Fruit fly (Drosophila melanogaster) whole organism, embryonic: ENCODE measurements around the gene Nup107.

Source experiments
- Atf6 ChIP-seq: fragments of 200-800 bp; sonication (Bioruptor generic); IDR thresholded peaks from 2 replicates; pipeline ENCODE4 v1.3.6; 2022; ENCODE audit warnings: missing biosample characterization, missing genetic modification characterization
- B-H2 ChIP-seq: fragments of 200-800 bp; sonication (Bioruptor generic); optimal IDR thresholded peaks from 2 replicates; lab custom pipeline; 2018; ENCODE audit warnings: missing biosample characterization, mild to moderate bottlenecking, missing genetic modification characterization
- Bdp1 ChIP-seq: fragments of 200-800 bp; sonication (Bioruptor generic); optimal IDR thresholded peaks from 3 replicates; lab custom pipeline; 2016; ENCODE audit warnings: missing biosample characterization, missing genetic modification characterization
- Bteb2 ChIP-seq: fragments of 200-800 bp; sonication (Bioruptor generic); optimal IDR thresholded peaks from 2 replicates; lab custom pipeline; 2016; ENCODE audit warnings: missing biosample characterization, missing genetic modification characterization
- CG10274 ChIP-seq: fragments of 200-800 bp; sonication (Bioruptor generic); optimal IDR thresholded peaks from 3 replicates; lab custom pipeline; 2017; ENCODE audit warnings: missing biosample characterization, mild to moderate bottlenecking, missing genetic modification characterization
- CG10366 ChIP-seq: fragments of 200-800 bp; sonication (Bioruptor generic); IDR thresholded peaks from 2 replicates; pipeline ENCODE4 v1.3.6; 2022; ENCODE audit warnings: missing biosample characterization, missing genetic modification characterization
- CG11247 ChIP-seq: fragments of 200-800 bp; sonication (Bioruptor generic); IDR thresholded peaks from 2 replicates; pipeline ENCODE4 v1.3.6; 2022; ENCODE audit warnings: missing biosample characterization, missing genetic modification characterization
- CG12236 ChIP-seq: fragments of 200-800 bp; sonication (Bioruptor generic); optimal IDR thresholded peaks from 2 replicates; lab custom pipeline; 2016; ENCODE audit warnings: missing biosample characterization, missing genetic modification characterization
- CG12299 ChIP-seq: fragments of 200-800 bp; sonication (Bioruptor generic); optimal IDR thresholded peaks from 2 replicates; lab custom pipeline; 2018; ENCODE audit warnings: missing biosample characterization, mild to moderate bottlenecking, missing genetic modification characterization
- CG12744 ChIP-seq: fragments of 200-800 bp; sonication (Bioruptor generic); optimal IDR thresholded peaks from 2 replicates; lab custom pipeline; 2016; ENCODE audit warnings: missing biosample characterization, missing genetic modification characterization
- CG12942 ChIP-seq: fragments of 200-800 bp; sonication (Bioruptor generic); optimal IDR thresholded peaks from 3 replicates; lab custom pipeline; 2016; ENCODE audit warnings: missing biosample characterization, missing genetic modification characterization
- CG15073 ChIP-seq: fragments of 200-800 bp; sonication (Bioruptor generic); optimal IDR thresholded peaks from 2 replicates; lab custom pipeline; 2016; ENCODE audit warnings: missing biosample characterization, missing genetic modification characterization
- CG15479 ChIP-seq: fragments of 200-800 bp; sonication (Bioruptor generic); optimal IDR thresholded peaks from 3 replicates; lab custom pipeline; 2019; ENCODE audit warnings: missing biosample characterization, mild to moderate bottlenecking, missing genetic modification characterization, moderate library complexity
- CG15696 ChIP-seq: fragments of 200-800 bp; sonication (Bioruptor generic); optimal IDR thresholded peaks from 2 replicates; lab custom pipeline; 2019; ENCODE audit warnings: missing biosample characterization, mild to moderate bottlenecking, missing genetic modification characterization, moderate library complexity
- CG18476 ChIP-seq: fragments of 200-800 bp; sonication (Bioruptor generic); optimal IDR thresholded peaks from 2 replicates; lab custom pipeline; 2016; ENCODE audit warnings: missing biosample characterization, mild to moderate bottlenecking, missing genetic modification characterization
- CG2875 ChIP-seq: fragments of 200-800 bp; sonication (Bioruptor generic); optimal IDR thresholded peaks from 2 replicates; lab custom pipeline; 2017; ENCODE audit warnings: missing biosample characterization, mild to moderate bottlenecking, missing genetic modification characterization, missing genetic modification reagents
- CG3281 ChIP-seq: fragments of 200-800 bp; sonication (Bioruptor generic); optimal IDR thresholded peaks from 3 replicates; lab custom pipeline; 2017; ENCODE audit warnings: missing biosample characterization, mild to moderate bottlenecking, missing genetic modification characterization
- CG33557 ChIP-seq: fragments of 200-800 bp; sonication (Bioruptor generic); optimal IDR thresholded peaks from 2 replicates; lab custom pipeline; 2019; ENCODE audit warnings: missing biosample characterization, mild to moderate bottlenecking, missing genetic modification characterization, moderate library complexity
- CG34422 ChIP-seq: fragments of 200-800 bp; sonication (Bioruptor generic); IDR thresholded peaks from 3 replicates; pipeline ENCODE4 v1.3.6; 2022; ENCODE audit warnings: missing biosample characterization, missing genetic modification characterization
- CG3995 ChIP-seq: fragments of 200-800 bp; sonication (Bioruptor generic); optimal IDR thresholded peaks from 3 replicates; lab custom pipeline; 2016; ENCODE audit warnings: missing biosample characterization, missing genetic modification characterization
- CG4424 ChIP-seq: fragments of 200-800 bp; sonication (Bioruptor generic); optimal IDR thresholded peaks from 3 replicates; lab custom pipeline; 2016; ENCODE audit warnings: missing biosample characterization, missing genetic modification characterization
- CG6854 ChIP-seq: fragments of 200-800 bp; sonication (Bioruptor generic); optimal IDR thresholded peaks from 3 replicates; lab custom pipeline; 2017; ENCODE audit warnings: missing biosample characterization, mild to moderate bottlenecking, missing genetic modification characterization
- CG7372 ChIP-seq: fragments of 200-800 bp; sonication (Bioruptor generic); IDR thresholded peaks from 2 replicates; pipeline ENCODE4 v1.3.6; 2022; ENCODE audit warnings: missing biosample characterization, missing genetic modification characterization
- CG8944 ChIP-seq: fragments of 200-800 bp; sonication (Bioruptor generic); optimal IDR thresholded peaks from 3 replicates; lab custom pipeline; 2016; ENCODE audit warnings: missing biosample characterization, missing genetic modification characterization
- CkIIα-i1 ChIP-seq: fragments of 200-800 bp; sonication (Bioruptor generic); IDR thresholded peaks from 2 replicates; pipeline ENCODE4 v1.3.6; 2022; ENCODE audit warnings: missing biosample characterization, missing genetic modification characterization
- CoRest ChIP-seq: fragments of 200-800 bp; sonication (Bioruptor generic); optimal IDR thresholded peaks from 3 replicates; lab custom pipeline; 2018; ENCODE audit warnings: missing biosample characterization, mild to moderate bottlenecking, missing genetic modification characterization, moderate library complexity
- CrebB ChIP-seq: fragments of 200-800 bp; sonication (Bioruptor generic); optimal IDR thresholded peaks from 3 replicates; lab custom pipeline; 2018; ENCODE audit warnings: missing biosample characterization, mild to moderate bottlenecking, missing genetic modification characterization
- D ChIP-seq, 2 experiments: fragments of 200-800 bp in 1 of 2; fragments of >200 bp in 1 of 2; sonication (Bioruptor generic) in 1 of 2; optimal IDR thresholded peaks; 2 replicates in 1 of 2; 3 replicates in 1 of 2; lab custom pipeline; 2017; ENCODE audit warnings: mild to moderate bottlenecking in 1 of 2, missing biosample characterization in 1 of 2, missing genetic modification characterization in 1 of 2, missing genetic modification reagents in 1 of 2
- D19B ChIP-seq: fragments of 200-800 bp; sonication (Bioruptor generic); optimal IDR thresholded peaks from 2 replicates; lab custom pipeline; 2017; ENCODE audit warnings: missing biosample characterization, mild to moderate bottlenecking, missing genetic modification characterization
- Dbx ChIP-seq: fragments of 200-800 bp; sonication (Bioruptor generic); IDR thresholded peaks from 3 replicates; pipeline ENCODE4 v1.3.6; 2022; ENCODE audit warnings: missing biosample characterization, missing genetic modification characterization
- MTF-1 ChIP-seq: fragments of 200-800 bp; sonication (Bioruptor generic); optimal IDR thresholded peaks from 2 replicates; lab custom pipeline; 2018; ENCODE audit warnings: missing biosample characterization, mild to moderate bottlenecking, missing genetic modification characterization, borderline replicate concordance
- Oaz ChIP-seq: fragments of 200-800 bp; sonication (Bioruptor generic); IDR thresholded peaks from 2 replicates; pipeline ENCODE4 v1.3.6; 2022; ENCODE audit warnings: missing biosample characterization, missing genetic modification characterization
- Rx ChIP-seq: fragments of 200-800 bp; sonication (Bioruptor generic); IDR thresholded peaks from 2 replicates; pipeline ENCODE4 v1.3.6; 2022; ENCODE audit warnings: missing biosample characterization, missing genetic modification characterization
- Scr ChIP-seq: fragments of 200-800 bp; sonication (Bioruptor generic); IDR thresholded peaks from 2 replicates; pipeline ENCODE4 v1.3.6; 2022; ENCODE audit warnings: missing biosample characterization, missing genetic modification characterization; ENCODE audit not compliant: partially characterized antibody
- YL-1 ChIP-seq: fragments of 200-800 bp; sonication (Bioruptor generic); optimal IDR thresholded peaks from 3 replicates; lab custom pipeline; 2017; ENCODE audit warnings: missing biosample characterization, mild to moderate bottlenecking, missing genetic modification characterization
- al ChIP-seq: fragments of 200-800 bp; sonication (Bioruptor generic); IDR thresholded peaks from 2 replicates; pipeline ENCODE4 v1.3.6; 2022; ENCODE audit warnings: missing biosample characterization, missing genetic modification characterization
- az2 ChIP-seq: fragments of 200-800 bp; sonication (Bioruptor generic); optimal IDR thresholded peaks from 3 replicates; lab custom pipeline; 2016; ENCODE audit warnings: missing biosample characterization, missing genetic modification characterization
- fd3F ChIP-seq: fragments of 200-800 bp; sonication (Bioruptor generic); optimal IDR thresholded peaks from 2 replicates; lab custom pipeline; 2018; ENCODE audit warnings: missing biosample characterization, mild to moderate bottlenecking, missing genetic modification characterization, moderate library complexity
- gcm2 ChIP-seq: fragments of 200-800 bp; sonication (Bioruptor generic); optimal IDR thresholded peaks from 2 replicates; lab custom pipeline; 2016; ENCODE audit warnings: missing biosample characterization, missing genetic modification characterization
- gro ChIP-seq: fragments of 200-800 bp; sonication (Bioruptor generic); optimal IDR thresholded peaks from 2 replicates; lab custom pipeline; 2016; ENCODE audit warnings: missing biosample characterization, missing genetic modification characterization
- hth ChIP-seq: fragments of >200 bp; optimal IDR thresholded peaks from 2 replicates; lab custom pipeline; 2017; ENCODE audit warnings: inconsistent platforms
- p53 ChIP-seq: fragments of 200-800 bp; sonication (Bioruptor generic); optimal IDR thresholded peaks from 2 replicates; lab custom pipeline; 2016; ENCODE audit warnings: missing biosample characterization, missing genetic modification characterization
- sens ChIP-seq: fragments of 200-800 bp; sonication (Bioruptor generic); peaks from one replicate; lab custom pipeline; 2016; ENCODE audit warnings: missing biosample characterization, missing genetic modification characterization
- tna ChIP-seq: fragments of 200-800 bp; sonication (Bioruptor generic); IDR thresholded peaks from 2 replicates; pipeline ENCODE4 v1.3.6; 2022; ENCODE audit warnings: missing biosample characterization, missing genetic modification characterization; ENCODE audit not compliant: partially characterized antibody
- wek ChIP-seq: fragments of 200-800 bp; sonication (Bioruptor generic); optimal IDR thresholded peaks from 3 replicates; lab custom pipeline; 2018; ENCODE audit warnings: missing biosample characterization, mild to moderate bottlenecking, missing genetic modification characterization, moderate library complexity
- wor ChIP-seq: fragments of 200-800 bp; sonication (Bioruptor generic); IDR thresholded peaks from 2 replicates; pipeline ENCODE4 v1.3.6; 2022; ENCODE audit warnings: missing biosample characterization, missing genetic modification characterization
- zfh1 ChIP-seq: fragments of 200-800 bp; sonication (Bioruptor generic); IDR thresholded peaks from 3 replicates; pipeline ENCODE4 v1.3.6; 2022; ENCODE audit warnings: missing biosample characterization, missing genetic modification characterization

Gene Nup107

DNA sequence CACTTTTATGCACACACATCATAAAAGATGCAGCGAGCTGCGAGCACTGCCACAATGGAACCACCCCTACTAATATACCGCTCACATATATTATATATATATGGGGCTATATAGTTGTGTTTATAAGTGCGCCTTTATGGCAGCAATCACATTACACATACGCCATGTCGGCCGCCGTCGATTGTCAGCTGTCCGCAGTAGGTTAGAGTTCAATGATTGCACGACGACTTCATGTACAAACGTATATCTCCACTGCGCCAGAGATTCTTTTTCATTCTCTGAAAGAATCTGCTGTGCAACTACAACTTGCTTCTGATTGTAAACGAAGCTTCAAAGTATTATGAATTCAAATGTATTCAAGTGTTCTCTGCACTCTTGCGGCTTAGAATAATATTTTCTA, 16.8 kb upstream of the Nup107 start:
- TF ChIP-seq hth (lab: Kevin White, UChicago) (no peak), CG33557 (GFP tag; lab: Kevin White, UChicago) (no peak), CG7372 (GFP tag; lab: Robert Waterston, UW) (peak; percentile 18; the same call in 1 of the 2 replicates), CG3995 (GFP tag; lab: Kevin White, UChicago) (no peak)

DNA sequence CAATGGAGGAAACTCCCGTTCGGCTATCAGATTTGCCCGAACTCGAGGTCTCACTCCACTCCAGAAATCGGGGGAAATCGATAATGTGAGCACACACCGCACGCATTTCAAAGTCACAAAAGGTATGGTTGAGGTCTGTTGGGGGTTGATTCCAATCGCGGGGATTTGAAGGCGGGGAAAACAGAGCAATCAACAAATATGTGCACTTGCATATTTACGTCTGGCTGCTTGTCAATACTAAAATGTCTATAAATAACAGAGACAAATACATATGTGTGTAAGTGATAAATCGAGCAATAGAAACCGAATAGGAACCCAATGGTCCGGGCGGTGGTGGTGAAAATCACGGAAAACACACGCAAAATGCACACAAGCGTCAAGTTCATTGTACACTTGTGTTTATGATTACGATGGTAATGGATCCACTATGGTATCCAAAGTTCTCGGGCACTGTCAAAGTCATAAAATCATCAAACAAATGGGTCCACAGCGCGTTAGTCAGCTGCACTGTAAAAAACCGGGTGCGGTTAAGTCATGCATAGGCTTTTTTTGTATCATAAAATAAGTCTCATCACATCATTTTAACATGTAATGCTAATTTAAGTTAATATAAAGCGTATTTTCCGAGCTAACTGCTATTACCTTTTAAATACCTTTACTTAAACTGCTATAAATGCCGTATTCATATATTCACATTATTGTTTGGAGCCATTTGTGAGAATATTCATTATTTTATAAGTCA, 16.2 kb upstream of the Nup107 start:
- peak; percentile 69 for TF ChIP-seq CG10274 (GFP tag; lab: Kevin White, UChicago)
- TF ChIP-seq CG15073 (GFP tag; lab: Kevin White, UChicago) = peak; percentile 62
- TF ChIP-seq al (GFP tag; lab: Robert Waterston, UW) = no peak
- no peak for TF ChIP-seq D19B (GFP tag; lab: Kevin White, UChicago)
- no peak for TF ChIP-seq gro (GFP tag; lab: Kevin White, UChicago)
- peak; percentile 58; the same call in 1 of the 2 replicates for TF ChIP-seq CkIIα-i1 (GFP tag; lab: Robert Waterston, UW)
- TF ChIP-seq MTF-1 (GFP tag; lab: Kevin White, UChicago) = peak; percentile 92
- peak; percentile 88 for TF ChIP-seq Bdp1
- no peak for TF ChIP-seq Oaz (GFP tag; lab: Robert Waterston, UW)
- peak; percentile 99 for TF ChIP-seq CG15696 (tag; lab: Kevin White, UChicago)
- TF ChIP-seq Atf6 (GFP tag; lab: Robert Waterston, UW) = 0 out of 2 replicates have a peak, but pooled peaks have one; percentile 37
- no peak for TF ChIP-seq Dbx (GFP tag; lab: Robert Waterston, UW)
- TF ChIP-seq YL-1 (GFP tag; lab: Kevin White, UChicago) = peak; percentile 95
- TF ChIP-seq B-H2 (GFP tag; lab: Kevin White, UChicago) = peak; percentile 3
- peak; percentile 28; the same call in 1 of the 2 replicates for TF ChIP-seq CG7372 (GFP tag; lab: Robert Waterston, UW)
- peak; percentile 87 for TF ChIP-seq CG12299 (tag; lab: Kevin White, UChicago)
- TF ChIP-seq CG10366 (GFP tag; lab: Robert Waterston, UW) = peak; percentile 46; the same call in 1 of the 2 replicates
- TF ChIP-seq CrebB = peak; percentile 87
- TF ChIP-seq CG12942 (GFP tag; lab: Kevin White, UChicago) = peak; percentile 87
- peak; percentile 97 for TF ChIP-seq CG2875
- TF ChIP-seq wek = peak; percentile 92
- TF ChIP-seq zfh1 = peak; percentile 95
- peak; percentile 99 for TF ChIP-seq sens (GFP tag; lab: Kevin White, UChicago)
- TF ChIP-seq p53 (GFP tag; lab: Kevin White, UChicago) = peak; percentile 82
- TF ChIP-seq az2 (GFP tag; lab: Kevin White, UChicago) = peak; percentile 49
- TF ChIP-seq CG11247 (GFP tag; lab: Robert Waterston, UW) = peak; percentile 83
- TF ChIP-seq CG4424 (GFP tag; lab: Kevin White, UChicago) = peak; percentile 85
- peak; percentile 37 for TF ChIP-seq CG15479 (GFP tag; lab: Kevin White, UChicago)
- TF ChIP-seq CG34422 (GFP tag; lab: Robert Waterston, UW) = peak; percentile 80
- TF ChIP-seq CG6854 = peak; percentile 75
- peak; percentile 67 for TF ChIP-seq gcm2 (GFP tag; lab: Kevin White, UChicago)
- no peak for TF ChIP-seq tna (GFP tag; lab: Robert Waterston, UW)
- peak; percentile 86 for TF ChIP-seq fd3F (GFP tag; lab: Kevin White, UChicago)
- TF ChIP-seq D (optimal IDR thresholded peaks at IDR 0.05; lab: Kevin White, UChicago) = no peak
- TF ChIP-seq D (GFP tag; optimal IDR thresholded peaks at IDR 0.05; lab: Kevin White, UChicago) = peak; percentile 93
- TF ChIP-seq Scr (GFP tag; lab: Robert Waterston, UW) = no peak
- no peak for TF ChIP-seq wor (GFP tag; lab: Robert Waterston, UW)
- peak; percentile 94 for TF ChIP-seq CG8944 (GFP tag; lab: Kevin White, UChicago)
- TF ChIP-seq CG12744 (GFP tag; lab: Kevin White, UChicago) = peak; percentile 84
- TF ChIP-seq CG3281 = peak; percentile 59
- TF ChIP-seq Rx (GFP tag; lab: Robert Waterston, UW) = peak; percentile 73
- TF ChIP-seq CoRest = peak; percentile 89
- peak; percentile 96 for TF ChIP-seq CG12236 (GFP tag; lab: Kevin White, UChicago)
- peak; percentile 53 for TF ChIP-seq Bteb2 (GFP tag; lab: Kevin White, UChicago)
- peak; percentile 73 for TF ChIP-seq CG18476
